Worm (Caenorhabditis elegans): ENCODE results near the gene ntl-3.

- TF ChIP-seq efl-1 (optimal IDR thresholded peaks at IDR 0.05) (no peak), efl-1 (GFP tag; optimal IDR thresholded peaks at IDR 0.05 in 1 of 2) (no peak), lin-39 (tag; optimal IDR thresholded peaks at IDR 0.05) (no peak), nhr-12 (tag; optimal IDR thresholded peaks at IDR 0.05) (no peak), pag-3 (tag; optimal IDR thresholded peaks at IDR 0.05; ENCODE audit: borderline replicate concordance, insufficient read depth) (no peak), xbp-1 (tag; optimal IDR thresholded peaks at IDR 0.05) (no peak), efl-3 (GFP tag; optimal IDR thresholded peaks at IDR 0.05) (no peak), jun-1 (tag; optimal IDR thresholded peaks at IDR 0.05) (no peak), tbx-2 (tag; optimal IDR thresholded peaks at IDR 0.05) (no peak), snpc-4 (tag; optimal IDR thresholded peaks at IDR 0.05) (no peak), lir-3 (tag; optimal IDR thresholded peaks at IDR 0.05; ENCODE audit: poor library complexity) (no peak), nhr-237 (tag; optimal IDR thresholded peaks at IDR 0.05) (no peak), mdl-1 (tag; optimal IDR thresholded peaks at IDR 0.05) (no peak)
Observed at ce11 chrIII:11846365-11846764, at the start of gene ntl-3.

All from whole organism, L1 larva.